Worm (Caenorhabditis elegans) whole organism, L4 larva: ENCODE results near the gene srx-93.

ENCODE experiments used
- hlh-30 ChIP-seq: sonication (generic microtip); optimal IDR thresholded peaks from 2 replicates; lab custom pipeline; 2017; ENCODE audit warnings: antibody characterized with exemption, mild to moderate bottlenecking, missing genetic modification characterization, missing compliant biosample characterization; ENCODE audit not compliant: insufficient read depth
- lin-1 ChIP-seq: fragments of 200-800 bp; sonication (Bioruptor generic); IDR thresholded peaks from 2 replicates; pipeline ENCODE4 v1.3.6; 2022; ENCODE audit warnings: missing genetic modification reagents, missing genetic modification characterization, missing compliant biosample characterization
- lsy-2 ChIP-seq, 2 experiments: fragments of 150-350 bp in 1 of 2; sonication (generic microtip) in 1 of 2; optimal IDR thresholded peaks; 2 replicates each; lab custom pipeline; 2014 to 2017; ENCODE audit warnings: missing biosample characterization in 2 of 2, missing genetic modification characterization in 2 of 2
- nhr-76 ChIP-seq: fragments of 150-350 bp; optimal IDR thresholded peaks from 2 replicates; lab custom pipeline; 2014; ENCODE audit warnings: missing biosample characterization, missing genetic modification characterization
- nhr-77 ChIP-seq: fragments of 150-350 bp; optimal IDR thresholded peaks from 2 replicates; lab custom pipeline; 2014; ENCODE audit warnings: missing biosample characterization, missing genetic modification characterization
- unc-39 ChIP-seq: sonication (generic microtip); optimal IDR thresholded peaks from 2 replicates; lab custom pipeline; 2017; ENCODE audit warnings: missing biosample characterization, missing genetic modification characterization
- unc-62 ChIP-seq, 3 experiments: fragments of 150-350 bp in 1 of 3; sonication (generic microtip); optimal IDR thresholded peaks in 2 of 3; peaks in 1 of 3; 1 replicate in 1 of 3; 2 replicates in 2 of 3; lab custom pipeline; 2014 to 2017; ENCODE audit warnings: missing biosample characterization in 3 of 3, missing genetic modification characterization in 3 of 3, missing genetic modification reagents in 3 of 3, missing genotype in 1 of 3

DNA sequence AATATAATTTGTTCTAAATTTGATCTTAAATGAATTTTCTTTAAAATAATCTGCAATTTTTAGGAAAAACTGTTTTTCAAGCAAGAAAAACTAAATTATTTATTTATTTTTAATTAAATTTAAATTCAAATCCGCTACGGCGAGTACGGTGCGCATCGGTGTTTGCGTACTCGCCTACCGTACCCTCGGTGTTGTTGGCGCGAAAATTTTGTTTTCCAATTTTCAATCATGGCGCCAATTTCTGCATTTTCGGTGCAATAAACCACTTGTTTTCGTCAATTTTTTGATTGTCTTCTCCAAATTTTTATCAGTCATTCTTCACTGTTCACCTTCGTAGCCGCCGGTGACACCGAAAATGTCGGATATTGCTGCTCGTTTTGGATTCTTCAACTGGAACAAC lies 41.7 kb downstream of the srx-93 start, which contains the start of gene pygl-1:
- TF ChIP-seq lin-1 (GFP tag; lab: Robert Waterston, UW) (no peak), nhr-76 (tag; lab: Kevin White, UChicago) (no peak), hlh-30 (tag; lab: Kevin White, UChicago) (no peak), unc-62 (GFP tag; optimal IDR thresholded peaks at IDR 0.05 in 1 of 2; lab: Kevin White, UChicago) (no peak), unc-62 (tag; optimal IDR thresholded peaks at IDR 0.05; lab: Kevin White, UChicago) (no peak), lsy-2 (tag; optimal IDR thresholded peaks at IDR 0.05; lab: Kevin White, UChicago) (peak in 1 of 2 experiments; percentile 72), nhr-77 (tag; lab: Kevin White, UChicago) (no peak), unc-39 (no peak)
